Fruit fly (Drosophila melanogaster) whole organism, embryonic: ENCODE results near the gene CG17754.

Experiments
- CG18262 ChIP-seq: fragments of 200-800 bp; optimal IDR thresholded peaks from 3 replicates; lab custom pipeline; 2019; ENCODE audit warnings: missing biosample characterization, mild to moderate bottlenecking, missing genetic modification characterization, moderate library complexity
- CG42726 ChIP-seq: fragments of 200-800 bp; sonication (Bioruptor generic); IDR thresholded peaks from 2 replicates; pipeline ENCODE4 v1.3.6; 2022; ENCODE audit warnings: missing biosample characterization, missing genetic modification characterization; ENCODE audit not compliant: partially characterized antibody
- CG5245 ChIP-seq: fragments of 200-800 bp; sonication (Bioruptor generic); optimal IDR thresholded peaks from 3 replicates; lab custom pipeline; 2016; ENCODE audit warnings: missing biosample characterization, missing genetic modification characterization
- E2f1 ChIP-seq: fragments of 200-800 bp; sonication (Bioruptor generic); IDR thresholded peaks from 2 replicates; pipeline ENCODE4 v1.3.6; 2022; ENCODE audit warnings: missing biosample characterization, missing genetic modification characterization
- Jarid2 ChIP-seq: fragments of 200-800 bp; sonication (Bioruptor generic); optimal IDR thresholded peaks from 3 replicates; lab custom pipeline; 2017; ENCODE audit warnings: mild to moderate bottlenecking, missing biosample characterization, missing genetic modification reagents, missing genetic modification characterization
- Scr ChIP-seq: fragments of 200-800 bp; sonication (Bioruptor generic); IDR thresholded peaks from 2 replicates; pipeline ENCODE4 v1.3.6; 2022; ENCODE audit warnings: missing biosample characterization, missing genetic modification characterization; ENCODE audit not compliant: partially characterized antibody
- Sox102F ChIP-seq: fragments of 200-800 bp; sonication (Bioruptor generic); optimal IDR thresholded peaks from 2 replicates; lab custom pipeline; 2018; ENCODE audit warnings: missing biosample characterization, mild to moderate bottlenecking, missing genetic modification characterization, moderate library complexity

DNA sequence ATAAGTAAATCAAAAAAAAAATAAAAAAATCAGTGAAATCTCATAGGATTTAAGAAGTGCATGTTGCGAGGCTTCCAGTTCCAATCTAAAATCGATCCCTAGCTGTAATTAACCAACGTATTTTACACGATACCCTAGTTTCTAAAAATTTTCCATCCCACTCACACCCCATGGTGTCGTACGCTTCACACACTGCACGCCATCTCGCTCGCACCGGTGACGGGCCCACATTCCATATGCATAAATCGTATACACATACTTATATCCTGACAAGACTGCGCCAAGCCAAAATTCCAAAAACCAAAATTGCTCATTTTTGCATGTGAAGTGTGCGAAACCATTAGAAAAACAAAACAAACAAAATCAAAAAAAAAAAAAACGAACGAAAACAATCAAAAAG lies 4.8 kb downstream of the CG17754 start:
- no peak for TF ChIP-seq CG5245 (GFP tag; lab: Kevin White, UChicago)
- TF ChIP-seq E2f1: no peak
- TF ChIP-seq CG18262 (tag; lab: Kevin White, UChicago): no peak
- no peak for TF ChIP-seq CG42726
- no peak for TF ChIP-seq Scr (GFP tag; lab: Robert Waterston, UW)
- TF ChIP-seq Jarid2 (GFP tag; lab: Kevin White, UChicago): no peak
- no peak for TF ChIP-seq Sox102F (GFP tag; lab: Kevin White, UChicago)
